Worm (Caenorhabditis elegans) whole organism, L2 larva: Measurements from ENCODE around the gene T21C12.8.
A peak's percentile ranks its signal among the peaks of the same experiment; 100 is the strongest.

Source experiments
- C34F6.9 ChIP-seq: fragments of 150-350 bp; optimal IDR thresholded peaks from 2 replicates; lab custom pipeline; 2014; ENCODE audit warnings: missing biosample characterization, missing genetic modification characterization
- F13H6.1 ChIP-seq: sonication (generic microtip); optimal IDR thresholded peaks from 2 replicates; lab custom pipeline; 2016; ENCODE audit warnings: missing genetic modification characterization, missing compliant biosample characterization
- R02D3.7 ChIP-seq: fragments of 150-350 bp; optimal IDR thresholded peaks from 2 replicates; lab custom pipeline; 2014; ENCODE audit warnings: missing biosample characterization, missing genetic modification characterization
- alr-1 ChIP-seq: fragments of 150-350 bp; optimal IDR thresholded peaks from 2 replicates; lab custom pipeline; 2014; ENCODE audit warnings: missing biosample characterization, missing genetic modification characterization
- aly-2 ChIP-seq: fragments of 150-350 bp; optimal IDR thresholded peaks from 2 replicates; lab custom pipeline; 2014; ENCODE audit warnings: missing biosample characterization, missing genetic modification characterization
- ama-1 ChIP-seq: fragments of 150-350 bp; optimal IDR thresholded peaks from 2 replicates; lab custom pipeline; 2018; ENCODE audit warnings: inconsistent platforms
- blmp-1 ChIP-seq: sonication (generic microtip); optimal IDR thresholded peaks from 2 replicates; lab custom pipeline; 2017; ENCODE audit warnings: missing genetic modification characterization, mild to moderate bottlenecking, missing compliant biosample characterization, antibody characterized with exemption, moderate library complexity; ENCODE audit not compliant: insufficient read depth
- ceh-16 ChIP-seq: fragments of 150-350 bp; optimal IDR thresholded peaks from 2 replicates; lab custom pipeline; 2014; ENCODE audit warnings: missing biosample characterization, missing genetic modification characterization
- ceh-82 ChIP-seq: fragments of 150-350 bp; optimal IDR thresholded peaks from 2 replicates; lab custom pipeline; 2014; ENCODE audit warnings: missing biosample characterization, missing genetic modification characterization
- elt-1 ChIP-seq: fragments of 150-350 bp; optimal IDR thresholded peaks from 2 replicates; lab custom pipeline; 2014; ENCODE audit warnings: missing biosample characterization, missing genetic modification characterization
- elt-3 ChIP-seq: sonication (generic microtip); optimal IDR thresholded peaks from 2 replicates; lab custom pipeline; 2017; ENCODE audit warnings: missing biosample characterization, missing genetic modification characterization
- lin-11 ChIP-seq: fragments of 150-350 bp; sonication (generic microtip); optimal IDR thresholded peaks from 2 replicates; lab custom pipeline; 2014; ENCODE audit warnings: missing biosample characterization, missing genetic modification characterization, inconsistent platforms, mixed read lengths
- lin-13 ChIP-seq: fragments of 150-350 bp; optimal IDR thresholded peaks from 2 replicates; lab custom pipeline; 2014; ENCODE audit warnings: missing biosample characterization, missing genetic modification reagents, missing genetic modification characterization
- lin-39 ChIP-seq: fragments of 150-350 bp; optimal IDR thresholded peaks from 2 replicates; lab custom pipeline; 2014; ENCODE audit warnings: missing biosample characterization, missing genetic modification reagents, missing genetic modification characterization
- lsy-2 ChIP-seq, 2 experiments: fragments of 150-350 bp in 1 of 2; sonication (generic microtip) in 1 of 2; optimal IDR thresholded peaks; 2 replicates each; lab custom pipeline; 2014 to 2017; ENCODE audit warnings: missing biosample characterization in 2 of 2, missing genetic modification characterization in 2 of 2
- mab-5 ChIP-seq: fragments of 150-350 bp; optimal IDR thresholded peaks from 2 replicates; lab custom pipeline; 2014; ENCODE audit warnings: missing biosample characterization, missing genetic modification characterization
- nhr-11 ChIP-seq: fragments of 150-350 bp; optimal IDR thresholded peaks from 2 replicates; lab custom pipeline; 2014; ENCODE audit warnings: missing biosample characterization, missing genetic modification characterization
- nhr-129 ChIP-seq: fragments of 150-350 bp; optimal IDR thresholded peaks from 2 replicates; lab custom pipeline; 2014; ENCODE audit warnings: missing biosample characterization, missing genetic modification characterization
- nhr-21 ChIP-seq: fragments of 150-350 bp; optimal IDR thresholded peaks from 2 replicates; lab custom pipeline; 2014; ENCODE audit warnings: missing biosample characterization, missing genetic modification characterization
- nhr-23 ChIP-seq: fragments of 150-350 bp; optimal IDR thresholded peaks from 2 replicates; lab custom pipeline; 2014; ENCODE audit warnings: missing biosample characterization, missing genetic modification reagents, missing genetic modification characterization
- nhr-237 ChIP-seq: fragments of 150-350 bp; optimal IDR thresholded peaks from 2 replicates; lab custom pipeline; 2014; ENCODE audit warnings: missing biosample characterization, missing genetic modification characterization
- nhr-25 ChIP-seq: fragments of 150-350 bp; sonication (generic microtip); optimal IDR thresholded peaks from 3 replicates; lab custom pipeline; 2014; ENCODE audit warnings: missing biosample characterization, missing genetic modification characterization
- nhr-6 ChIP-seq: fragments of 150-350 bp; optimal IDR thresholded peaks from 2 replicates; lab custom pipeline; 2014; ENCODE audit warnings: missing biosample characterization, missing genetic modification characterization
- nhr-77 ChIP-seq: fragments of 150-350 bp; optimal IDR thresholded peaks from 2 replicates; lab custom pipeline; 2014; ENCODE audit warnings: missing biosample characterization, missing genetic modification characterization
- peb-1 ChIP-seq: fragments of 150-350 bp; optimal IDR thresholded peaks from 2 replicates; lab custom pipeline; 2014; ENCODE audit warnings: missing biosample characterization, missing genetic modification characterization
- sma-9 ChIP-seq, 2 experiments: fragments of 150-350 bp in 1 of 2; sonication (generic microtip) in 1 of 2; optimal IDR thresholded peaks; 2 replicates each; lab custom pipeline; 2014 to 2016; ENCODE audit warnings: missing genetic modification characterization in 2 of 2, mild to moderate bottlenecking in 1 of 2, missing biosample characterization in 1 of 2, missing compliant biosample characterization in 1 of 2, missing genetic modification reagents in 1 of 2, moderate library complexity in 1 of 2
- snpc-4 ChIP-seq: fragments of 150-350 bp; optimal IDR thresholded peaks from 2 replicates; lab custom pipeline; 2014; ENCODE audit warnings: missing biosample characterization, missing genetic modification characterization
- unc-55 ChIP-seq: fragments of 150-350 bp; sonication (generic microtip); optimal IDR thresholded peaks from 3 replicates; lab custom pipeline; 2014; ENCODE audit warnings: missing biosample characterization, missing genetic modification reagents, missing genetic modification characterization
- unc-62 ChIP-seq: fragments of 150-350 bp; optimal IDR thresholded peaks from 2 replicates; lab custom pipeline; 2014; ENCODE audit warnings: missing biosample characterization, missing genetic modification reagents, missing genetic modification characterization
- ztf-11 ChIP-seq: sonication (generic microtip); optimal IDR thresholded peaks from 2 replicates; lab custom pipeline; 2017; ENCODE audit warnings: missing biosample characterization, missing genetic modification characterization
- ztf-4 ChIP-seq: fragments of 150-350 bp; optimal IDR thresholded peaks from 2 replicates; lab custom pipeline; 2014; ENCODE audit warnings: missing biosample characterization, missing genetic modification characterization

T21C12.8 gene

ce11 chrIII:10524823-10525222 lies 28.0 kb downstream of the T21C12.8 start:
- TF ChIP-seq snpc-4 (tag; lab: Kevin White, UChicago): peak; percentile 35
- no peak for TF ChIP-seq alr-1 (tag; lab: Kevin White, UChicago)

ce11 chrIII:10523025-10523424 lies 29.8 kb downstream of the T21C12.8 start:
- TF ChIP-seq lin-11 (tag; lab: Kevin White, UChicago) (no peak), elt-3 (tag; lab: Kevin White, UChicago) (no peak), nhr-6 (tag; lab: Kevin White, UChicago) (no peak), aly-2 (tag; lab: Kevin White, UChicago) (no peak), mab-5 (peak; percentile 72), elt-1 (tag; lab: Kevin White, UChicago) (no peak), sma-9 (GFP tag; optimal IDR thresholded peaks at IDR 0.05; lab: Kevin White, UChicago) (no peak), sma-9 (tag; optimal IDR thresholded peaks at IDR 0.05; lab: Kevin White, UChicago) (no peak), nhr-25 (tag; lab: Kevin White, UChicago) (no peak), ama-1 (lab: Kevin White, UChicago) (no peak), lin-39 (tag; lab: Kevin White, UChicago) (no peak), nhr-237 (no peak), R02D3.7 (no peak), unc-55 (GFP tag; lab: Kevin White, UChicago) (peak; percentile 75), F13H6.1 (tag; lab: Kevin White, UChicago) (no peak)

- no peak for TF ChIP-seq ztf-11 (tag; lab: Kevin White, UChicago)
- no peak for TF ChIP-seq F13H6.1 (tag; lab: Kevin White, UChicago)
- TF ChIP-seq lin-39 (tag; lab: Kevin White, UChicago): no peak
- no peak for TF ChIP-seq nhr-23 (tag; lab: Kevin White, UChicago)
- TF ChIP-seq nhr-11 (tag; lab: Kevin White, UChicago): no peak
- TF ChIP-seq C34F6.9 (tag; lab: Kevin White, UChicago): no peak
- no peak for TF ChIP-seq ceh-82 (tag; lab: Kevin White, UChicago)
Measured at ce11 chrIII:10521219-10521618, 31.6 kb downstream of the T21C12.8 start.

ce11 chrIII:10520523-10520922 lies 32.3 kb downstream of the T21C12.8 start, which contains the start of gene unc-49:
TSS of gene unc-49 (plus strand) at chrIII:10520762.
- TF ChIP-seq ztf-4: no peak
- TF ChIP-seq C34F6.9 (tag; lab: Kevin White, UChicago): peak; percentile 6
- peak; percentile 14 for TF ChIP-seq nhr-129
- peak in 1 of 2 experiments; percentile 7 for TF ChIP-seq lsy-2 (tag; optimal IDR thresholded peaks at IDR 0.05; lab: Kevin White, UChicago)
- peak; percentile 61 for TF ChIP-seq F13H6.1 (tag; lab: Kevin White, UChicago)
- no peak for TF ChIP-seq peb-1 (tag; lab: Kevin White, UChicago)

ce11 chrIII:10519615-10520014 lies 33.2 kb downstream of the T21C12.8 start:
- TF ChIP-seq nhr-77 (tag; lab: Kevin White, UChicago): no peak
- no peak for TF ChIP-seq nhr-21 (tag; lab: Kevin White, UChicago)
- no peak for TF ChIP-seq lin-11 (tag; lab: Kevin White, UChicago)
- TF ChIP-seq alr-1 (tag; lab: Kevin White, UChicago): no peak
- TF ChIP-seq C34F6.9 (tag; lab: Kevin White, UChicago): no peak
- TF ChIP-seq nhr-129: no peak
- TF ChIP-seq aly-2 (tag; lab: Kevin White, UChicago): no peak
- no peak for TF ChIP-seq ztf-4
- TF ChIP-seq lin-13 (GFP tag; lab: Kevin White, UChicago): no peak
- no peak for TF ChIP-seq ceh-16 (tag; lab: Kevin White, UChicago)
- TF ChIP-seq nhr-237: no peak
- no peak for TF ChIP-seq blmp-1 (tag; lab: Kevin White, UChicago)
- no peak for TF ChIP-seq ztf-11 (tag; lab: Kevin White, UChicago)
- no peak for TF ChIP-seq nhr-11 (tag; lab: Kevin White, UChicago)

ce11 chrIII:10518884-10519283 lies 33.9 kb downstream of the T21C12.8 start:
- TF ChIP-seq alr-1 (tag; lab: Kevin White, UChicago) (no peak), nhr-129 (no peak), unc-62 (no peak), ztf-11 (tag; lab: Kevin White, UChicago) (no peak), nhr-237 (no peak), ceh-16 (tag; lab: Kevin White, UChicago) (no peak)
